Worm (Caenorhabditis elegans): Measurements from ENCODE around the gene ssup-72.

The ssup-72 gene

DNA sequence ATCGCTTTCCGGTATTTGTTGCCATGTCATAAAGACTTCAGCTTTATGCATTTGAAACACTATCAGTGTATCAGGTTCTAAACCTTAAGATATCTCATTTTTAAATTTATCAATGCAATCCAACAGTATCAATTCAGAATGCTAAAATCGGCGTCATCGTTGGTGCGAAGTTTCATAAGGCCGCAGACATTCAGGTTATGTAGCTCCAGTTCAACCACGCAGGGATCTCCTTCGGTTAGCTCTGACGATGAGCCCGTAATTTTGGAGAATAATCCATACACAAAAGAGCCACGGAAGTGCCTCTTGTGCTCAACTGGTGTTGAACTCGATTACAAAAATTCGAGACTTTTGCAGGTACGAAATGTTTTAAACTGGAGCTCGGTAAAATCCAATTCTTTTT lies 40.3 kb upstream of the ssup-72 start, which contains the start of gene mrps-18.C:
TSS of gene mrps-18.C (plus strand) at position 138 of the 400 bp plus-strand sequence.
- no peak for TF ChIP-seq nhr-111 (GFP tag; optimal IDR thresholded peaks at IDR 0.05)
- peak; percentile 53 for TF ChIP-seq lin-38 (GFP tag; IDR thresholded peaks at IDR 0.05)
- TF ChIP-seq nhr-10 (tag; optimal IDR thresholded peaks at IDR 0.05) = no peak

DNA sequence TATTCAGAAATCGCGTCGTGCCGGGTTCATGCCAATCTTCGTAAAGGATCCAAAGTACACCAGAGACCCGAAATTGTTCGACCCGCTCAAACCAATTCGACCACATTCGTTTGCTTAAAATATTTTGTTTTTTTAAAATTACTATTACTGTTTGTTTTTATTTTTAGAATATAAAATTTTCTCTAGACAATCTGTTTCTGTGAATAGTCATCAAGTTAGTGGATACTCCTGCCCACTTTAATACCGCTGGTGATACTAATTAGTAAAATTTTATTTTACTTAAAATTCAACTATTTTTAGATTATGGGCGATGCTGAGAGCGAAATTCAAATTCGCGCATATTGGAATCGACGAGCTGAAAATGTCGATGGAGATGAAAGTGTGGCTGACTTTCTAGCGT lies 39.8 kb upstream of the ssup-72 start, which contains the start of gene T14B4.1:
TSS of gene T14B4.1 (plus strand) at position 301 of the 400 bp plus-strand sequence.
- no peak for TF ChIP-seq F37D6.2 (tag; optimal IDR thresholded peaks at IDR 0.05)
- no peak for TF ChIP-seq rbr-2 (tag; optimal IDR thresholded peaks at IDR 0.05)
- TF ChIP-seq ceh-32 (tag; optimal IDR thresholded peaks at IDR 0.05; ENCODE audit: poor library complexity) = no peak
- TF ChIP-seq dmd-9 (GFP tag; IDR thresholded peaks at IDR 0.05) = no peak

DNA sequence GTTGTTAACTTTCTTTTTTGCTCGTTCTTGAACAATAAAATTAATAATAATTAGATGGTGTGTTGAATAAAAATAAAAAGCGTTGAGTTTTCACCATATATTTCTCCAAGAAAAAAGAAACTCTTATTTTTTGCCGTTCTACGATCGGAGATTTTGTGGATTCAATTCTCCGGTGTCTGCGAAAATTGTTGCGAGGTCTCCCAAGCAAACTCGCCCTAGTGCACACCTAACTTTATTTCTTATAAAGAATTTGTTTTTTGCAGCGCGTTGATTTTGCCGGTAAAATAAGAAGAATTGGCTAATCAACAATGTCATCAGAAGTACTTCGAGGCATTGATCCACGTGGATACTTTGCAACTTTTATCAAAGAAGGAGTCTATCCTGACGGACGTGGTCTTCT lies 35.0 kb upstream of the ssup-72 start, which contains the start of gene exos-8:
TSS of gene exos-8 (plus strand) at position 264 of the 400 bp plus-strand sequence.
- TF ChIP-seq nhr-28 (tag; optimal IDR thresholded peaks at IDR 0.05) = peak; percentile 66
- TF ChIP-seq dpl-1 (GFP tag; optimal IDR thresholded peaks at IDR 0.05) = peak; percentile 55
- no peak for TF ChIP-seq ztf-11 (tag; optimal IDR thresholded peaks at IDR 0.05)
- TF ChIP-seq rbr-2 (tag; optimal IDR thresholded peaks at IDR 0.05) = peak; percentile 65
- TF ChIP-seq dmd-9 (GFP tag; IDR thresholded peaks at IDR 0.05) = peak; percentile 51; the same call in 1 of the 2 replicates
- peak; percentile 96 for TF ChIP-seq lin-38 (GFP tag; IDR thresholded peaks at IDR 0.05)
- no peak for TF ChIP-seq tra-1 (GFP tag; IDR thresholded peaks at IDR 0.05)
- TF ChIP-seq nhr-41 (GFP tag; IDR thresholded peaks at IDR 0.05) = no peak
- TF ChIP-seq nhr-25 (tag; optimal IDR thresholded peaks at IDR 0.05; ENCODE audit: borderline replicate concordance, insufficient read depth) = no peak
- peak in 1 of 2 experiments; percentile 32 for TF ChIP-seq unc-62 (GFP tag; optimal IDR thresholded peaks at IDR 0.05 in 1 of 2)
- no peak for TF ChIP-seq unc-62 (tag; optimal IDR thresholded peaks at IDR 0.05)
- no peak for TF ChIP-seq lin-29 (GFP tag; IDR thresholded peaks at IDR 0.05)
- peak; percentile 80 for TF ChIP-seq nhr-77 (tag; optimal IDR thresholded peaks at IDR 0.05)
- TF ChIP-seq lin-13 (GFP tag; optimal IDR thresholded peaks at IDR 0.05) = peak; percentile 33
- no peak for TF ChIP-seq ceh-32 (tag; optimal IDR thresholded peaks at IDR 0.05; ENCODE audit: poor library complexity)
- TF ChIP-seq hmg-1.1 (GFP tag; IDR thresholded peaks at IDR 0.05) = peak; percentile 58; the same call in 1 of the 2 replicates
- peak; percentile 65; the same call in 1 of the 2 replicates for TF ChIP-seq ZK337.2 (GFP tag; IDR thresholded peaks at IDR 0.05)
- peak; percentile 77 for TF ChIP-seq T20F7.1 (GFP tag; optimal IDR thresholded peaks at IDR 0.05)
- no peak for TF ChIP-seq gei-8 (GFP tag; optimal IDR thresholded peaks at IDR 0.05)
- TF ChIP-seq hif-1 (tag; optimal IDR thresholded peaks at IDR 0.05) = peak in 1 of 2 experiments; percentile 78
- TF ChIP-seq ceh-62 (tag; optimal IDR thresholded peaks at IDR 0.05) = no peak
- no peak for TF ChIP-seq daf-8 (GFP tag; IDR thresholded peaks at IDR 0.05)
- TF ChIP-seq mes-2 (tag; optimal IDR thresholded peaks at IDR 0.05; ENCODE audit: poor library complexity, severe bottlenecking) = peak; percentile 96
- peak in 1 of 2 experiments; percentile 85 for TF ChIP-seq lsy-2 (tag; optimal IDR thresholded peaks at IDR 0.05)
- TF ChIP-seq lin-1 (GFP tag; IDR thresholded peaks at IDR 0.05) = no peak
- peak; percentile 95 for TF ChIP-seq unc-130 (GFP tag; optimal IDR thresholded peaks at IDR 0.05)
- TF ChIP-seq hlh-11 (tag; optimal IDR thresholded peaks at IDR 0.05) = peak; percentile 21
- TF ChIP-seq snpc-1.2 (GFP tag; IDR thresholded peaks at IDR 0.05) = no peak
- no peak for TF ChIP-seq ctbp-1 (GFP tag; IDR thresholded peaks at IDR 0.05)
- 0 out of 2 replicates have a peak, but pooled peaks have one; percentile 28 for TF ChIP-seq vab-7 (GFP tag; IDR thresholded peaks at IDR 0.05)
- TF ChIP-seq mxl-3 (GFP tag; optimal IDR thresholded peaks at IDR 0.05) = peak; percentile 59
- no peak for TF ChIP-seq set-16 (GFP tag; IDR thresholded peaks at IDR 0.05)
- no peak for TF ChIP-seq egl-43 (GFP tag; IDR thresholded peaks at IDR 0.05)
